Fruit fly (Drosophila melanogaster) whole organism, embryonic: ENCODE measurements around the gene CARPB.

ENCODE experiments used
- Adf1 ChIP-seq: fragments of 200-800 bp; sonication (Bioruptor generic); IDR thresholded peaks from 2 replicates; pipeline ENCODE4 v1.3.6; 2022; ENCODE audit warnings: missing biosample characterization, missing genetic modification characterization
- Bgb ChIP-seq: fragments of 200-800 bp; sonication (Bioruptor generic); IDR thresholded peaks from 2 replicates; pipeline ENCODE4 v1.3.6; 2022; ENCODE audit warnings: missing biosample characterization, missing genetic modification characterization; ENCODE audit not compliant: partially characterized antibody
- CG10274 ChIP-seq: fragments of 200-800 bp; sonication (Bioruptor generic); optimal IDR thresholded peaks from 3 replicates; lab custom pipeline; 2017; ENCODE audit warnings: missing biosample characterization, mild to moderate bottlenecking, missing genetic modification characterization
- CG11504 ChIP-seq: fragments of 200-800 bp; sonication (Bioruptor generic); optimal IDR thresholded peaks from 3 replicates; lab custom pipeline; 2019; ENCODE audit warnings: missing biosample characterization, mild to moderate bottlenecking, missing genetic modification characterization, moderate library complexity
- CG12659 ChIP-seq: fragments of 200-800 bp; sonication (Bioruptor generic); optimal IDR thresholded peaks from 3 replicates; lab custom pipeline; 2017; ENCODE audit warnings: mild to moderate bottlenecking, missing biosample characterization, missing genetic modification reagents, missing genetic modification characterization
- CG12769 ChIP-seq: fragments of 200-800 bp; sonication (Bioruptor generic); optimal IDR thresholded peaks from 2 replicates; lab custom pipeline; 2019; ENCODE audit warnings: missing biosample characterization, mild to moderate bottlenecking, missing genetic modification characterization, moderate library complexity
- CG13123 ChIP-seq: fragments of 200-800 bp; sonication (Bioruptor generic); optimal IDR thresholded peaks from 2 replicates; lab custom pipeline; 2016; ENCODE audit warnings: missing biosample characterization, missing genetic modification characterization
- CG14710 ChIP-seq: fragments of 200-800 bp; sonication (Bioruptor generic); optimal IDR thresholded peaks from 3 replicates; lab custom pipeline; 2019; ENCODE audit warnings: missing biosample characterization, mild to moderate bottlenecking, missing genetic modification characterization, moderate library complexity
- CG14860 ChIP-seq: fragments of 200-800 bp; sonication (Bioruptor generic); IDR thresholded peaks from 3 replicates; pipeline ENCODE4 v1.3.6; 2022; ENCODE audit warnings: missing biosample characterization, missing genetic modification characterization; ENCODE audit not compliant: partially characterized antibody
- CG15011 ChIP-seq: fragments of 200-800 bp; sonication (Bioruptor generic); optimal IDR thresholded peaks from 3 replicates; lab custom pipeline; 2018; ENCODE audit warnings: missing biosample characterization, mild to moderate bottlenecking, missing genetic modification characterization
- CG1529 ChIP-seq: fragments of 200-800 bp; sonication (Bioruptor generic); optimal IDR thresholded peaks from 3 replicates; lab custom pipeline; 2018; ENCODE audit warnings: missing biosample characterization, missing genetic modification characterization
- CG1603 ChIP-seq: fragments of 200-800 bp; sonication (Bioruptor generic); optimal IDR thresholded peaks from 2 replicates; lab custom pipeline; 2019; ENCODE audit warnings: missing biosample characterization, mild to moderate bottlenecking, missing genetic modification characterization, moderate library complexity
- CG16813 ChIP-seq: fragments of 200-800 bp; sonication (Bioruptor generic); IDR thresholded peaks from 3 replicates; pipeline ENCODE4 v1.3.6; 2022; ENCODE audit warnings: missing biosample characterization, missing genetic modification characterization; ENCODE audit not compliant: partially characterized antibody
- CG2678 ChIP-seq: fragments of 200-800 bp; sonication (Bioruptor generic); optimal IDR thresholded peaks from 3 replicates; lab custom pipeline; 2019; ENCODE audit warnings: missing biosample characterization, mild to moderate bottlenecking, missing genetic modification characterization, moderate library complexity
- CG2875 ChIP-seq: fragments of 200-800 bp; sonication (Bioruptor generic); optimal IDR thresholded peaks from 2 replicates; lab custom pipeline; 2017; ENCODE audit warnings: missing biosample characterization, mild to moderate bottlenecking, missing genetic modification characterization, missing genetic modification reagents
- CG32772 ChIP-seq: fragments of 200-800 bp; sonication (Bioruptor generic); IDR thresholded peaks from 2 replicates; pipeline ENCODE4 v1.3.6; 2022; ENCODE audit warnings: missing biosample characterization, missing genetic modification characterization
- CG6765 ChIP-seq: fragments of 200-800 bp; sonication (Bioruptor generic); optimal IDR thresholded peaks from 3 replicates; lab custom pipeline; 2017; ENCODE audit warnings: missing biosample characterization, mild to moderate bottlenecking, missing genetic modification characterization
- CG8290 ChIP-seq, 3 experiments: fragments of 200-800 bp; sonication (Bioruptor generic); optimal IDR thresholded peaks; 2 replicates each; lab custom pipeline; 2016 to 2019; ENCODE audit warnings: missing biosample characterization in 3 of 3, missing genetic modification characterization in 3 of 3, mild to moderate bottlenecking in 2 of 3, moderate library complexity in 1 of 3
- CG8388 ChIP-seq: fragments of 200-800 bp; sonication (Bioruptor generic); optimal IDR thresholded peaks from 2 replicates; lab custom pipeline; 2019; ENCODE audit warnings: missing biosample characterization, mild to moderate bottlenecking, missing genetic modification characterization, moderate library complexity
- D19A ChIP-seq: fragments of 200-800 bp; optimal IDR thresholded peaks from 3 replicates; lab custom pipeline; 2019; ENCODE audit warnings: missing biosample characterization, mild to moderate bottlenecking, missing genetic modification characterization, moderate library complexity
- Deaf1 ChIP-seq: fragments of 200-800 bp; optimal IDR thresholded peaks from 3 replicates; lab custom pipeline; 2019; ENCODE audit warnings: missing biosample characterization, mild to moderate bottlenecking, missing genetic modification characterization, moderate library complexity
- Fer2 ChIP-seq: fragments of 200-800 bp; sonication (Bioruptor generic); optimal IDR thresholded peaks from 2 replicates; lab custom pipeline; 2018; ENCODE audit warnings: missing biosample characterization, mild to moderate bottlenecking, missing genetic modification characterization, moderate library complexity
- NC2β ChIP-seq: fragments of 200-800 bp; sonication (Bioruptor generic); optimal IDR thresholded peaks from 2 replicates; lab custom pipeline; 2016; ENCODE audit warnings: missing biosample characterization, missing genetic modification characterization
- Ravus ChIP-seq: fragments of 200-800 bp; sonication (Bioruptor generic); IDR thresholded peaks from 2 replicates; pipeline ENCODE4 v1.3.6; 2022; ENCODE audit warnings: missing biosample characterization, missing genetic modification characterization
- Sox100B ChIP-seq: fragments of 200-800 bp; sonication (Bioruptor generic); optimal IDR thresholded peaks from 3 replicates; lab custom pipeline; 2018; ENCODE audit warnings: missing biosample characterization, mild to moderate bottlenecking, missing genetic modification characterization
- Vsx1 ChIP-seq: fragments of 200-800 bp; sonication (Bioruptor generic); optimal IDR thresholded peaks from 2 replicates; lab custom pipeline; 2017; ENCODE audit warnings: missing biosample characterization, mild to moderate bottlenecking, missing genetic modification characterization, missing genetic modification reagents
- al ChIP-seq: fragments of 200-800 bp; sonication (Bioruptor generic); IDR thresholded peaks from 2 replicates; pipeline ENCODE4 v1.3.6; 2022; ENCODE audit warnings: missing biosample characterization, missing genetic modification characterization
- bcd ChIP-seq: fragments of 200-800 bp; sonication (Bioruptor generic); optimal IDR thresholded peaks from 2 replicates; lab custom pipeline; 2017; ENCODE audit warnings: missing biosample characterization, mild to moderate bottlenecking, missing genetic modification characterization
- bowl ChIP-seq: fragments of 200-800 bp; sonication (Bioruptor generic); IDR thresholded peaks from 2 replicates; pipeline ENCODE4 v1.3.6; 2022; ENCODE audit warnings: missing biosample characterization, missing genetic modification characterization
- cas ChIP-seq: fragments of 200-800 bp; sonication (Bioruptor generic); IDR thresholded peaks from 2 replicates; pipeline ENCODE4 v1.3.6; 2022; ENCODE audit warnings: missing biosample characterization, missing genetic modification characterization
- chif ChIP-seq, 2 experiments: fragments of 200-800 bp; sonication (Bioruptor generic); optimal IDR thresholded peaks; 3 replicates each; lab custom pipeline; 2016; ENCODE audit warnings: missing biosample characterization in 2 of 2, missing genetic modification characterization in 2 of 2
- chinmo ChIP-seq: fragments of 200-800 bp; sonication (Bioruptor generic); IDR thresholded peaks from 4 replicates; pipeline ENCODE4 v1.3.6; 2022; ENCODE audit warnings: missing biosample characterization, missing genetic modification characterization; ENCODE audit not compliant: partially characterized antibody
- disco-r ChIP-seq: fragments of 200-800 bp; sonication (Bioruptor generic); optimal IDR thresholded peaks from 2 replicates; lab custom pipeline; 2016; ENCODE audit warnings: missing biosample characterization, missing genetic modification characterization
- dmrt99B ChIP-seq: fragments of 200-800 bp; sonication (Bioruptor generic); optimal IDR thresholded peaks from 2 replicates; lab custom pipeline; 2018; ENCODE audit warnings: missing biosample characterization, mild to moderate bottlenecking, missing genetic modification characterization, moderate library complexity
- ftz-f1 ChIP-seq: fragments of 200-800 bp; sonication (Bioruptor generic); optimal IDR thresholded peaks from 2 replicates; lab custom pipeline; 2016; ENCODE audit warnings: missing biosample characterization, missing genetic modification characterization
- gfzf ChIP-seq: fragments of 200-800 bp; sonication (Bioruptor generic); optimal IDR thresholded peaks from 2 replicates; lab custom pipeline; 2016; ENCODE audit warnings: missing biosample characterization, mild to moderate bottlenecking, missing genetic modification characterization, moderate library complexity
- grn ChIP-seq: fragments of 200-800 bp; sonication (Bioruptor generic); optimal IDR thresholded peaks from 3 replicates; lab custom pipeline; 2017; ENCODE audit warnings: missing biosample characterization, missing genetic modification characterization
- gsb-n ChIP-seq: fragments of 200-800 bp; sonication (Bioruptor generic); optimal IDR thresholded peaks from 3 replicates; lab custom pipeline; 2018; ENCODE audit warnings: missing biosample characterization, mild to moderate bottlenecking, missing genetic modification characterization
- mirr ChIP-seq: fragments of 200-800 bp; sonication (Bioruptor generic); optimal IDR thresholded peaks from 3 replicates; lab custom pipeline; 2018; ENCODE audit warnings: missing biosample characterization, mild to moderate bottlenecking, missing genetic modification characterization
- nmo ChIP-seq: fragments of 200-800 bp; sonication (Bioruptor generic); optimal IDR thresholded peaks from 2 replicates; lab custom pipeline; 2018; ENCODE audit warnings: missing biosample characterization, mild to moderate bottlenecking, missing genetic modification characterization, moderate library complexity
- onecut ChIP-seq: fragments of 200-800 bp; sonication (Bioruptor generic); IDR thresholded peaks from 2 replicates; pipeline ENCODE4 v1.3.6; 2022; ENCODE audit warnings: missing biosample characterization, missing genetic modification characterization
- sd ChIP-seq: fragments of 200-800 bp; sonication (Bioruptor generic); optimal IDR thresholded peaks from 3 replicates; lab custom pipeline; 2018; ENCODE audit warnings: missing biosample characterization, mild to moderate bottlenecking, missing genetic modification characterization, moderate library complexity
- tgo ChIP-seq: fragments of 200-800 bp; sonication (Bioruptor generic); IDR thresholded peaks from 3 replicates; pipeline ENCODE4 v1.3.6; 2022; ENCODE audit warnings: missing biosample characterization, missing genetic modification characterization
- trem ChIP-seq: fragments of 200-800 bp; optimal IDR thresholded peaks from 3 replicates; lab custom pipeline; 2019; ENCODE audit warnings: missing biosample characterization, mild to moderate bottlenecking, missing genetic modification characterization, moderate library complexity
- yki ChIP-seq: fragments of >200 bp; optimal IDR thresholded peaks from 3 replicates; lab custom pipeline; 2018
- zen ChIP-seq: fragments of 200-800 bp; sonication (Bioruptor generic); optimal IDR thresholded peaks from 3 replicates; lab custom pipeline; 2018; ENCODE audit warnings: missing biosample characterization, mild to moderate bottlenecking, missing genetic modification characterization, moderate library complexity

CARPB gene

dm6 chrX:9892834-9893233, 109.8 kb downstream of the CARPB start (continued):
- peak; percentile 58 for TF ChIP-seq CG1603

- TF ChIP-seq tgo (GFP tag; lab: Robert Waterston, UW) (no peak), CG12769 (tag; lab: Kevin White, UChicago) (peak; percentile 30), chinmo (GFP tag; lab: Robert Waterston, UW) (peak; percentile 79; the same call in 1 of the 4 replicates), nmo (GFP tag; lab: Kevin White, UChicago) (no peak), NC2β (no peak), disco-r (no peak), CG8290 (GFP tag; optimal IDR thresholded peaks at IDR 0.05; lab: Kevin White, UChicago) (no peak), CG8290 (tag; optimal IDR thresholded peaks at IDR 0.05; lab: Kevin White, UChicago) (no peak), yki (lab: Kevin White, UChicago) (no peak), CG10274 (GFP tag; lab: Kevin White, UChicago) (no peak), ftz-f1 (GFP tag; lab: Kevin White, UChicago) (peak; percentile 85), gfzf (GFP tag; lab: Kevin White, UChicago) (no peak), sd (tag; lab: Kevin White, UChicago) (peak; percentile 29), gsb-n (tag; lab: Kevin White, UChicago) (no peak), CG6765 (no peak), onecut (GFP tag; lab: Robert Waterston, UW) (no peak)
These were observed 114.6 kb downstream of the CARPB start for dm6 chrX:9897599-9897998.

- TF ChIP-seq Ravus (GFP tag; lab: Robert Waterston, UW) (no peak), CG15011 (no peak), trem (peak; percentile 4), CG1529 (GFP tag; lab: Kevin White, UChicago) (no peak), NC2β (no peak), al (no peak), disco-r (no peak), CG8388 (peak; percentile 28), zen (tag; lab: Kevin White, UChicago) (no peak), CG14860 (GFP tag; lab: Robert Waterston, UW) (no peak), CG32772 (GFP tag; lab: Robert Waterston, UW) (no peak), CG13123 (GFP tag; lab: Kevin White, UChicago) (no peak), CG16813 (GFP tag; lab: Robert Waterston, UW) (no peak), CG2678 (peak; percentile 83), CG12659 (GFP tag; lab: Kevin White, UChicago) (peak; percentile 46), mirr (no peak), CG6765 (no peak), bowl (GFP tag; lab: Robert Waterston, UW) (no peak), Sox100B (GFP tag; lab: Kevin White, UChicago) (peak; percentile 84), Bgb (no peak), grn (no peak), D19A (tag; lab: Kevin White, UChicago) (peak; percentile 67), Deaf1 (tag; lab: Kevin White, UChicago) (peak; percentile 41), CG2875 (peak; percentile 27), chif (GFP tag; optimal IDR thresholded peaks at IDR 0.05; lab: Kevin White, UChicago) (no peak), CG14710 (peak; percentile 56), bcd (GFP tag; lab: Kevin White, UChicago) (peak; percentile 30), Vsx1 (no peak), Fer2 (tag; lab: Kevin White, UChicago) (no peak), cas (GFP tag; lab: Robert Waterston, UW) (no peak), CG11504 (tag; lab: Kevin White, UChicago) (peak; percentile 75), Adf1 (GFP tag; lab: Robert Waterston, UW) (peak; percentile 23; the same call in 1 of the 2 replicates), dmrt99B (tag; lab: Kevin White, UChicago) (peak; percentile 78)
These were observed 116.6 kb downstream of the CARPB start, which contains the start of gene CG15249 for dm6 chrX:9899535-9900179. Gene CG15249, minus strand, starts transcription at chrX:9899585.
